Worm (Caenorhabditis elegans): Measurements from ENCODE around the gene aak-2.

aak-2 gene

ce11 chrX:16784038-16784437 lies 11.8 kb upstream of the aak-2 start (continued):
- no peak for TF ChIP-seq unc-86 (tag; optimal IDR thresholded peaks at IDR 0.05)
- TF ChIP-seq irx-1 (tag; optimal IDR thresholded peaks at IDR 0.05) = no peak
- TF ChIP-seq isw-1 (GFP tag; IDR thresholded peaks at IDR 0.05) = no peak
- TF ChIP-seq mep-1 (tag; optimal IDR thresholded peaks at IDR 0.05) = peak; percentile 36
- no peak for TF ChIP-seq mdl-1 (tag; optimal IDR thresholded peaks at IDR 0.05)
- no peak for TF ChIP-seq Y116A8C.19 (tag; optimal IDR thresholded peaks at IDR 0.05; ENCODE audit: borderline replicate concordance)
- peak in 2 of 6 experiments; percentile 33 to 67 for TF ChIP-seq elt-3 (tag; optimal IDR thresholded peaks at IDR 0.05)
- TF ChIP-seq xbp-1 (tag; optimal IDR thresholded peaks at IDR 0.05) = no peak
- no peak for TF ChIP-seq ets-5 (GFP tag; IDR thresholded peaks at IDR 0.05)
- TF ChIP-seq ceh-88 (GFP tag; IDR thresholded peaks at IDR 0.05) = no peak
- TF ChIP-seq nhr-237 (tag; optimal IDR thresholded peaks at IDR 0.05) = no peak
- no peak for TF ChIP-seq egl-27 (tag; optimal IDR thresholded peaks at IDR 0.05)
- no peak for TF ChIP-seq dpl-1 (GFP tag; optimal IDR thresholded peaks at IDR 0.05)
- TF ChIP-seq ceh-82 (tag; optimal IDR thresholded peaks at IDR 0.05) = no peak
- no peak for TF ChIP-seq snpc-4 (tag; optimal IDR thresholded peaks at IDR 0.05)
- TF ChIP-seq ceh-63 (GFP tag; optimal IDR thresholded peaks at IDR 0.05) = no peak
- TF ChIP-seq sup-37 (GFP tag; optimal IDR thresholded peaks at IDR 0.05) = no peak
- peak; percentile 84 for TF ChIP-seq nhr-85 (tag)
- TF ChIP-seq lsy-2 (tag; optimal IDR thresholded peaks at IDR 0.05) = no peak
- no peak for TF ChIP-seq ztf-4 (tag; optimal IDR thresholded peaks at IDR 0.05)
- no peak for TF ChIP-seq lin-15B (tag; optimal IDR thresholded peaks at IDR 0.05)
- TF ChIP-seq fkh-4 (tag; optimal IDR thresholded peaks at IDR 0.05; ENCODE audit: borderline replicate concordance) = no peak
- peak; percentile 69 for TF ChIP-seq blmp-1 (tag; optimal IDR thresholded peaks at IDR 0.05)
- no peak for TF ChIP-seq tlp-1 (tag; optimal IDR thresholded peaks at IDR 0.05)
- no peak for TF ChIP-seq tbx-2 (tag; optimal IDR thresholded peaks at IDR 0.05)
- no peak for TF ChIP-seq lir-3 (tag; optimal IDR thresholded peaks at IDR 0.05; ENCODE audit: poor library complexity)

DNA sequence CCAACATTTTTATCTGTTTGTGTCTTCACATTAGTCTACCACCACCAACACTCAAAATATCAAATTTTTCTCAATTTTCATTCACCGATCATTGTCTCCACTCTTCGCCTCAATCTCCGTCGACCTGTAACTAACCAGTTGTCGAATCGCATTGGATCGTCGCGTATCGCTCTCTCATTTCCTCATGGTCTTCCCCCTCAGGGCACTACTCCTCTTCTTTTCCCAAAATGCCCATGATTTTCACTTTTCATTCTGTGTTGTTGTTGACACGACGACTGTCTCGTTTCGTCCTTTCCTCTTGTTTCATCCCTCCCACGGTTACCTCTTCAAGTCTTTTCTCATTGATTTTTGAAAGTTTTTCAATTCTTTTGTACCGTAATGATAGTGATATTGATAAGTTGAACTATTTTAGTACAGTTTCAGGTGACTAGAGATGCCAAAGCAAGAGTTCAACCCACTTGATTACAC lies 9.8 kb upstream of the aak-2 start, which contains the start of gene T01C8.2:
Gene T01C8.2 (plus strand): TSS at position 418 of the 468 bp plus-strand sequence.
- TF ChIP-seq nhr-19 (GFP tag; conservative IDR thresholded peaks at IDR 0.05) (0 out of 2 replicates have a peak, but pooled peaks have one; percentile 7), ceh-82 (tag; optimal IDR thresholded peaks at IDR 0.05) (peak in 1 of 3 experiments; percentile 10), swsn-7 (tag; optimal IDR thresholded peaks at IDR 0.05) (peak; percentile 5), lin-13 (GFP tag; optimal IDR thresholded peaks at IDR 0.05) (no peak), nhr-90 (tag; optimal IDR thresholded peaks at IDR 0.05; ENCODE audit: poor library complexity) (peak; percentile 65), nhr-12 (tag; optimal IDR thresholded peaks at IDR 0.05) (no peak), lsy-2 (tag; optimal IDR thresholded peaks at IDR 0.05) (peak in 1 of 2 experiments; percentile 10), nhr-47 (tag; optimal IDR thresholded peaks at IDR 0.05) (peak; percentile 25), skn-1 (tag; optimal IDR thresholded peaks at IDR 0.05) (no peak), tbx-2 (tag; optimal IDR thresholded peaks at IDR 0.05) (peak; percentile 18), snu-23 (GFP tag; optimal IDR thresholded peaks at IDR 0.05) (peak; percentile 80), unc-62 (GFP tag; optimal IDR thresholded peaks at IDR 0.05) (no peak), elt-3 (tag; optimal IDR thresholded peaks at IDR 0.05) (peak in 4 of 6 experiments; percentile 30 to 63 (median 46)), ztf-4 (tag; optimal IDR thresholded peaks at IDR 0.05) (no peak), C16A3.4 (tag; optimal IDR thresholded peaks at IDR 0.05) (peak; percentile 13), alr-1 (tag; optimal IDR thresholded peaks at IDR 0.05; ENCODE audit: borderline replicate concordance) (no peak), blmp-1 (tag; optimal IDR thresholded peaks at IDR 0.05) (peak; percentile 98), ceh-63 (GFP tag; optimal IDR thresholded peaks at IDR 0.05) (no peak), lin-14 (GFP tag; optimal IDR thresholded peaks at IDR 0.05) (peak; percentile 79), ztf-11 (tag; optimal IDR thresholded peaks at IDR 0.05) (no peak), mep-1 (tag; optimal IDR thresholded peaks at IDR 0.05) (peak; percentile 68), nhr-71 (tag; optimal IDR thresholded peaks at IDR 0.05) (peak; percentile 58), ces-1 (GFP tag; optimal IDR thresholded peaks at IDR 0.05) (no peak), nhr-20 (tag; optimal IDR thresholded peaks at IDR 0.05) (peak; percentile 63), mdl-1 (tag; optimal IDR thresholded peaks at IDR 0.05) (peak in 1 of 2 experiments; percentile 38), grh-1 (GFP tag; IDR thresholded peaks at IDR 0.05) (peak; percentile 38; the same call in 1 of the 2 replicates), fkh-8 (tag; optimal IDR thresholded peaks at IDR 0.05) (no peak), nhr-85 (tag) (peak; percentile 89), lir-3 (tag; optimal IDR thresholded peaks at IDR 0.05; ENCODE audit: poor library complexity) (no peak), fkh-10 (GFP tag; optimal IDR thresholded peaks at IDR 0.05) (no peak), tlp-1 (tag; optimal IDR thresholded peaks at IDR 0.05) (no peak), lin-35 (GFP tag; optimal IDR thresholded peaks at IDR 0.05) (peak in 1 of 2 experiments; percentile 55), xbp-1 (tag; optimal IDR thresholded peaks at IDR 0.05) (peak; percentile 5)
